Fruit fly (Drosophila melanogaster): ENCODE results near the gene CG5623.

CG5623 gene

DNA sequence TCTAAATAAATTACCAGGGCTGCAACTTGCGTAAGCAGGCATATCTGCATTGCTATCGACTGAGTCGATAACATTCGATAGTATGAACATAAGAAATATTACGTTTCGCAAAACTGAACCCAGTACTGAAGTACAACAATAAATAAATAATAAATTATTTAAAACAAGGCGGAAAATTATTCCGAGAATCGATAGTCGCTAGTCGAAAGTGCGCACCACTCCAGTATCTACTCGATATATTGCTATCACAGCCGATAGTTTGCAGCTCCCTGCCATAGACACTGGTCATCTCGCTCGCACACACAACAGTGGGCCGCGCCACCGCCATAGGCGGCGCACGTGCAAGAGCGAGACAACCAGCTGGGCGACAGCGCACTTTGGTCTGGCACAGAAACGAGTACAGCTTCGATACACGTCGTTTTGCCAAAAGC, 26.1 kb upstream of the CG5623 start, which contains the start of gene nsl1 (continued):
- TF ChIP-seq eg (GFP tag; IDR thresholded peaks at IDR 0.05) (peak; percentile 28; the same call in 1 of the 3 replicates), Hr39 (GFP tag; optimal IDR thresholded peaks at IDR 0.05) (no peak), vri (GFP tag; optimal IDR thresholded peaks at IDR 0.05) (peak; percentile 31), spab (GFP tag; optimal IDR thresholded peaks at IDR 0.05) (peak; percentile 3), Ets96B (tag; optimal IDR thresholded peaks at IDR 0.05) (no peak), CG31627 (GFP tag; optimal IDR thresholded peaks at IDR 0.05) (peak; percentile 9), Lpt (GFP tag; optimal IDR thresholded peaks at IDR 0.05) (no peak), CG15336 (GFP tag; IDR thresholded peaks at IDR 0.05) (0 out of 2 replicates have a peak, but pooled peaks have one; percentile 14), CG6276 (GFP tag; optimal IDR thresholded peaks at IDR 0.05) (no peak), CG3032 (tag; optimal IDR thresholded peaks at IDR 0.05) (peak; percentile 43), CG6163 (GFP tag; IDR thresholded peaks at IDR 0.05) (peak; percentile 51; the same call in 1 of the 3 replicates)

DNA sequence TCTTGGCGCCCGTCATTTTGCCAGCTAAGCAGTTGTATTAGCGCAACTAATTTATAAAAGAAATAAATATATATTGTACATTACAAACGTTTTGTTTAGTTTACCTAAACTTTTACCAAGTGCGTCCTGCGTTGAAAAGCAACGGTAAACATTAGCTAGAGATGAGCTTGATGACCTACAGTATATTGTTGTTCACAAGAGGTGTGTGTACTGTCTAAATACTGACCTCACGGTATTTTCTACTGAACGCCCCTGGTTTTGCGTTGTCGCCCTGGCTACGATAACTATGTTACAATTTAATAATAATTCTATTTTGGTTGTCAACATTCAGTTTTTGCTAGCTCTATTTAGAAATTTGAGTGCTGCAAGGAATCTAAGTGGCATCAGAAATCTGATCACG, 25.2 kb upstream of the CG5623 start, which contains the start of gene Acyp2:
TSS of gene Acyp2 (plus strand) at position 262 of the 400 bp plus-strand sequence.
- TF ChIP-seq vri (GFP tag; optimal IDR thresholded peaks at IDR 0.05) (no peak), CG6792 (GFP tag; optimal IDR thresholded peaks at IDR 0.05) (no peak), Met (GFP tag; optimal IDR thresholded peaks at IDR 0.05) (peak; percentile 7), Smox (GFP tag; optimal IDR thresholded peaks at IDR 0.05) (peak; percentile 22), cyc (GFP tag; optimal IDR thresholded peaks at IDR 0.05) (peak; percentile 37), OdsH (GFP tag; optimal IDR thresholded peaks at IDR 0.05) (peak; percentile 11), esn (GFP tag; optimal IDR thresholded peaks at IDR 0.05) (peak; percentile 26), CG31627 (GFP tag; optimal IDR thresholded peaks at IDR 0.05) (peak; percentile 42), Hr4 (GFP tag; optimal IDR thresholded peaks at IDR 0.05) (peak; percentile 0), CG3919 (GFP tag; optimal IDR thresholded peaks at IDR 0.05) (peak; percentile 22), Hr39 (GFP tag; optimal IDR thresholded peaks at IDR 0.05) (peak; percentile 45), lz (GFP tag; optimal IDR thresholded peaks at IDR 0.05) (peak; percentile 32), salr (GFP tag; optimal IDR thresholded peaks at IDR 0.05) (no peak), dsx (GFP tag; optimal IDR thresholded peaks at IDR 0.05; ENCODE audit: poor library complexity, severe bottlenecking) (peak; percentile 86), Sox15 (GFP tag; optimal IDR thresholded peaks at IDR 0.05) (no peak), fkh (GFP tag; optimal IDR thresholded peaks at IDR 0.05) (peak; percentile 62), pdm3 (GFP tag; optimal IDR thresholded peaks at IDR 0.05) (peak; percentile 30)

- no peak for TF ChIP-seq OdsH (GFP tag; optimal IDR thresholded peaks at IDR 0.05)
- no peak for TF ChIP-seq CG10669 (GFP tag; optimal IDR thresholded peaks at IDR 0.05)
- TF ChIP-seq vri (GFP tag; optimal IDR thresholded peaks at IDR 0.05), result no peak
Observed at dm6 chr3R:15788221-15788620, 21.0 kb upstream of the CG5623 start, which contains the start of gene Uros2. Gene Uros2 (plus strand): TSS chr3R:15788521.

- TF ChIP-seq fkh (GFP tag; optimal IDR thresholded peaks at IDR 0.05) (no peak), CG8119 (GFP tag; IDR thresholded peaks at IDR 0.05) (no peak), CG1621 (tag; optimal IDR thresholded peaks at IDR 0.05) (no peak), Hr39 (GFP tag; optimal IDR thresholded peaks at IDR 0.05) (no peak), CG11294 (GFP tag; IDR thresholded peaks at IDR 0.05) (no peak), cyc (GFP tag; optimal IDR thresholded peaks at IDR 0.05) (no peak)
Observed at dm6 chr3R:15786538-15786937, 19.3 kb upstream of the CG5623 start, which contains the start of gene CG9590. Gene CG9590 (plus strand): TSS chr3R:15786703.

DNA sequence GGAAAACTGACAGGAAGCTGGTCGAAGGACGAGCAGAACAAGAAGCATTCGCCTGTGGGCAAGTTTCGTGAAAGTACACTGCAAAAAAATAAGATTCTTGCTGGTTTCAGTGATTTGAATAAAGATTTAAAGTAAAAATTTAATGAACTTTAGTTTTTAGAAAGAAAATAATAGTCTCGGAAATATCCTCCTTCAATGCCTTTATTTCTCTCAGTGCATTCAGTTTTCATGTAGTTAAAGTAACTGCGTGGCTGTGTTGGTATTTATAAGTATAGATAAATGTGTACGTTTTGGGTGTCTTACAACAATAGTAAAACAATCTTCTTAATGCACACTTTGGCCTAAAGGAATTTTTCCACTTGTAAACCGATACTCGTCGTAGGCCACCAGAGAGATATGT, 17.1 kb upstream of the CG5623 start:
- TF ChIP-seq Ets21C (GFP tag; optimal IDR thresholded peaks at IDR 0.05) (no peak), esn (GFP tag; optimal IDR thresholded peaks at IDR 0.05) (no peak), CG1621 (tag; optimal IDR thresholded peaks at IDR 0.05) (no peak), CG8632 (GFP tag; optimal IDR thresholded peaks at IDR 0.05) (no peak), Hr39 (GFP tag; optimal IDR thresholded peaks at IDR 0.05) (no peak), Sox102F (GFP tag; optimal IDR thresholded peaks at IDR 0.05) (no peak)

Measured in whole organism, prepupa.